Worm (Caenorhabditis elegans): ENCODE data around the gene C06G3.3.

Gene C06G3.3

ce11 chrIV:7018623-7019022 is 17.3 kb upstream of the C06G3.3 start:
- TF ChIP-seq ceh-27 (GFP tag; optimal IDR thresholded peaks at IDR 0.05) (peak; percentile 9), unc-62 (GFP tag; optimal IDR thresholded peaks at IDR 0.05) (no peak), dpff-1 (tag; optimal IDR thresholded peaks at IDR 0.05) (no peak), ceh-58 (GFP tag; IDR thresholded peaks at IDR 0.05) (no peak)

- TF ChIP-seq mes-4 (tag; optimal IDR thresholded peaks at IDR 0.05) = no peak
- no peak for TF ChIP-seq ztf-22 (GFP tag; optimal IDR thresholded peaks at IDR 0.05)
- TF ChIP-seq ztf-26 (tag; optimal IDR thresholded peaks at IDR 0.05) = peak; percentile 19
- peak; percentile 5 for TF ChIP-seq tbp1 (GFP tag; optimal IDR thresholded peaks at IDR 0.05)
- no peak for TF ChIP-seq ceh-100 (GFP tag; IDR thresholded peaks at IDR 0.05)
- no peak for TF ChIP-seq mxl-1 (tag; optimal IDR thresholded peaks at IDR 0.05)
- no peak for TF ChIP-seq madf-10 (tag; optimal IDR thresholded peaks at IDR 0.05)
- no peak for TF ChIP-seq C06A6.2 (GFP tag; conservative IDR thresholded peaks at IDR 0.05)
- peak; percentile 38 for TF ChIP-seq attf-5 (GFP tag; optimal IDR thresholded peaks at IDR 0.05)
- peak; percentile 9 for TF ChIP-seq atf-7 (tag; optimal IDR thresholded peaks at IDR 0.05)
- no peak for TF ChIP-seq fkh-3 (tag; optimal IDR thresholded peaks at IDR 0.05)
- TF ChIP-seq ets-4 (GFP tag; optimal IDR thresholded peaks at IDR 0.05) = no peak
- no peak for TF ChIP-seq ama-1 (optimal IDR thresholded peaks at IDR 0.05)
- TF ChIP-seq ama-1 (GFP tag; optimal IDR thresholded peaks at IDR 0.05) = no peak
- no peak for TF ChIP-seq dpl-1 (GFP tag; optimal IDR thresholded peaks at IDR 0.05)
- no peak for TF ChIP-seq nhr-27 (tag; optimal IDR thresholded peaks at IDR 0.05)
- TF ChIP-seq nhr-80 (tag; optimal IDR thresholded peaks at IDR 0.05) = peak; percentile 78
- TF ChIP-seq efl-1 (GFP tag; optimal IDR thresholded peaks at IDR 0.05) = no peak
- TF ChIP-seq snpc-4 (GFP tag; optimal IDR thresholded peaks at IDR 0.05) = no peak
- peak in 1 of 4 experiments; percentile 4 for TF ChIP-seq snpc-4 (tag; optimal IDR thresholded peaks at IDR 0.05)
- TF ChIP-seq pha-4 (tag; optimal IDR thresholded peaks at IDR 0.05) = peak; percentile 42
- no peak for TF ChIP-seq zim-3 (tag; optimal IDR thresholded peaks at IDR 0.05)
- no peak for TF ChIP-seq hrde-1 (tag; optimal IDR thresholded peaks at IDR 0.05; ENCODE audit: borderline replicate concordance)
- no peak for TF ChIP-seq sptf-2 (GFP tag; optimal IDR thresholded peaks at IDR 0.05)
- TF ChIP-seq ceh-79 (tag; optimal IDR thresholded peaks at IDR 0.05) = no peak
- 0 out of 2 replicates have a peak, but pooled peaks have one; percentile 15 for TF ChIP-seq cebp-1 (GFP tag; IDR thresholded peaks at IDR 0.05)
- peak; percentile 50 for TF ChIP-seq cebp-1 (tag; optimal IDR thresholded peaks at IDR 0.05)
- TF ChIP-seq nfya-2 (GFP tag; IDR thresholded peaks at IDR 0.05) = no peak
- no peak for TF ChIP-seq F23B12.7 (tag; optimal IDR thresholded peaks at IDR 0.05; ENCODE audit: insufficient read depth)
Measured at ce11 chrIV:7020630-7021029, 15.3 kb upstream of the C06G3.3 start.

ce11 chrIV:7022227-7022626 is 13.7 kb upstream of the C06G3.3 start:
- TF ChIP-seq ama-1 (optimal IDR thresholded peaks at IDR 0.05) (no peak), ama-1 (GFP tag; optimal IDR thresholded peaks at IDR 0.05) (no peak), die-1 (tag; optimal IDR thresholded peaks at IDR 0.05) (no peak), madf-10 (tag; optimal IDR thresholded peaks at IDR 0.05) (no peak), ceh-79 (tag; optimal IDR thresholded peaks at IDR 0.05) (no peak), athp-1 (tag; optimal IDR thresholded peaks at IDR 0.05) (no peak), unc-62 (GFP tag; optimal IDR thresholded peaks at IDR 0.05) (no peak), rec-8 (tag; optimal IDR thresholded peaks at IDR 0.05) (no peak), lin-26 (GFP tag; IDR thresholded peaks at IDR 0.05) (no peak), C06A6.2 (GFP tag; conservative IDR thresholded peaks at IDR 0.05) (no peak), efl-1 (GFP tag; optimal IDR thresholded peaks at IDR 0.05) (no peak), ztf-3 (GFP tag; optimal IDR thresholded peaks at IDR 0.05) (no peak), ekl-4 (GFP tag; IDR thresholded peaks at IDR 0.05) (no peak), B0035.1 (tag; optimal IDR thresholded peaks at IDR 0.05) (no peak), sea-2 (GFP tag; IDR thresholded peaks at IDR 0.05) (no peak), madf-6 (GFP tag; IDR thresholded peaks at IDR 0.05) (no peak), ceh-58 (GFP tag; IDR thresholded peaks at IDR 0.05) (no peak), hmg-20 (GFP tag; IDR thresholded peaks at IDR 0.05) (no peak), B0019.2 (GFP tag; conservative IDR thresholded peaks at IDR 0.05) (no peak)

Measured in whole organism, young adult.